7 fruit fly cellular contexts compared by ENCODE assay signal in genomic region chr2L:552432-552929, dm6.
A peak's percentile ranks its signal among the peaks of the same experiment; 100 is the strongest.
TF ChIP-seq lines count a peak whose summit lies in the region.

Ets21C (minus strand) TSS chr2L:552923.

- no peak for TF ChIP-seq CTCF in whole organism, embryonic (GFP tag; optimal IDR thresholded peaks at IDR 0.05; lab: Kevin White, UChicago)

TF ChIP-seq in Kc167, 6 proteins besides CTCF, POLR2A, EP300 and RAD21:
- TF ChIP-seq insv (optimal IDR thresholded peaks at IDR 0.05; lab: Kevin White, UChicago) (peak; percentile 21), psq (optimal IDR thresholded peaks at IDR 0.05; lab: Kevin White, UChicago) (no peak)
TF ChIP-seq in Kc167: peak in this region for 1.

TF ChIP-seq in whole organism, 6 proteins besides CTCF, POLR2A, EP300 and RAD21:
- TF ChIP-seq psq (optimal IDR thresholded peaks at IDR 0.05; lab: Kevin White, UChicago) (no peak), Dll (optimal IDR thresholded peaks at IDR 0.05; lab: Kevin White, UChicago) (peak; percentile 83)

TF ChIP-seq in whole organism, adult, 20 proteins besides CTCF, POLR2A, EP300 and RAD21 (continues in another document):
- TF ChIP-seq CG33017 (tag; optimal IDR thresholded peaks at IDR 0.05; lab: Kevin White, UChicago) = peak; percentile 12
- no peak for TF ChIP-seq CG1620 (GFP tag; optimal IDR thresholded peaks at IDR 0.05; lab: Kevin White, UChicago)
- peak; percentile 56 for TF ChIP-seq CG11617 (GFP tag; optimal IDR thresholded peaks at IDR 0.05; lab: Kevin White, UChicago)
- no peak for TF ChIP-seq CG5204 (GFP tag; optimal IDR thresholded peaks at IDR 0.05; lab: Kevin White, UChicago)
- peak; percentile 5 for TF ChIP-seq CG7045 (GFP tag; optimal IDR thresholded peaks at IDR 0.05; lab: Kevin White, UChicago)
- TF ChIP-seq pad (GFP tag; optimal IDR thresholded peaks at IDR 0.05; lab: Kevin White, UChicago) = peak; percentile 89
- TF ChIP-seq CG12768 (GFP tag; optimal IDR thresholded peaks at IDR 0.05; lab: Kevin White, UChicago) = peak; percentile 72
- peak; percentile 96 for TF ChIP-seq cic (GFP tag; optimal IDR thresholded peaks at IDR 0.05; lab: Kevin White, UChicago)
- no peak for TF ChIP-seq ovo (GFP tag; optimal IDR thresholded peaks at IDR 0.05; lab: Kevin White, UChicago)
- no peak for TF ChIP-seq cnc (optimal IDR thresholded peaks at IDR 0.05; lab: Kevin White, UChicago)
- no peak for TF ChIP-seq bab1 (GFP tag; optimal IDR thresholded peaks at IDR 0.05; lab: Kevin White, UChicago)
- peak; percentile 24 for TF ChIP-seq CG7101 (tag; optimal IDR thresholded peaks at IDR 0.05; lab: Kevin White, UChicago)
- TF ChIP-seq Hr96 (GFP tag; optimal IDR thresholded peaks at IDR 0.05; lab: Kevin White, UChicago) = no peak
- no peak for TF ChIP-seq Crg-1 (GFP tag; optimal IDR thresholded peaks at IDR 0.05; lab: Kevin White, UChicago)
- no peak for TF ChIP-seq CG14711 (tag; optimal IDR thresholded peaks at IDR 0.05; lab: Kevin White, UChicago)
- peak; percentile 19 for TF ChIP-seq tj (GFP tag; optimal IDR thresholded peaks at IDR 0.05; lab: Kevin White, UChicago)
- TF ChIP-seq Mnt (GFP tag; optimal IDR thresholded peaks at IDR 0.05; lab: Kevin White, UChicago) = peak; percentile 55
- no peak for TF ChIP-seq Clk (GFP tag; optimal IDR thresholded peaks at IDR 0.05; lab: Kevin White, UChicago)

TF ChIP-seq in whole organism, embryonic, 481 proteins besides CTCF, POLR2A, EP300 and RAD21 (continues in another document):
- TF ChIP-seq Dbx (GFP tag; IDR thresholded peaks at IDR 0.05; lab: Robert Waterston, UW) (peak; percentile 38; the same call in 1 of the 3 replicates), exex (tag; optimal IDR thresholded peaks at IDR 0.05; lab: Kevin White, UChicago) (peak; percentile 34), CG14050 (GFP tag; IDR thresholded peaks at IDR 0.05; lab: Robert Waterston, UW) (no peak), Scr (GFP tag; IDR thresholded peaks at IDR 0.05; lab: Robert Waterston, UW; ENCODE audit: partially characterized antibody) (0 out of 2 replicates have a peak, but pooled peaks have one; percentile 22), YL-1 (GFP tag; optimal IDR thresholded peaks at IDR 0.05; lab: Kevin White, UChicago) (no peak), wdn (GFP tag; IDR thresholded peaks at IDR 0.05; lab: Robert Waterston, UW) (0 out of 2 replicates have a peak, but pooled peaks have one; percentile 11), CG13894 (tag; optimal IDR thresholded peaks at IDR 0.05; lab: Kevin White, UChicago) (peak; percentile 32), Fer1 (GFP tag; optimal IDR thresholded peaks at IDR 0.05; lab: Kevin White, UChicago) (peak; percentile 70), unc-4 (GFP tag; IDR thresholded peaks at IDR 0.05; lab: Robert Waterston, UW; ENCODE audit: partially characterized antibody) (peak; percentile 46; the same call in 1 of the 2 replicates), CG12769 (tag; optimal IDR thresholded peaks at IDR 0.05; lab: Kevin White, UChicago) (peak; percentile 93), HLH54F (GFP tag; optimal IDR thresholded peaks at IDR 0.05; lab: Kevin White, UChicago) (no peak), CG9215 (GFP tag; IDR thresholded peaks at IDR 0.05; lab: Robert Waterston, UW) (no peak), CG17385 (GFP tag; optimal IDR thresholded peaks at IDR 0.05; lab: Kevin White, UChicago) (peak; percentile 7), cwo (GFP tag; optimal IDR thresholded peaks at IDR 0.05; lab: Kevin White, UChicago) (peak; percentile 37), oc (tag; optimal IDR thresholded peaks at IDR 0.05; lab: Kevin White, UChicago) (peak; percentile 22), Dll (GFP tag; IDR thresholded peaks at IDR 0.05; lab: Robert Waterston, UW; ENCODE audit: partially characterized antibody) (0 out of 4 replicates have a peak, but pooled peaks have one; percentile 42)

TF ChIP-seq in whole organism, prepupa, 60 proteins besides CTCF, POLR2A, EP300 and RAD21 (continues in another document):
- TF ChIP-seq ss (GFP tag; optimal IDR thresholded peaks at IDR 0.05; lab: Kevin White, UChicago) (peak; percentile 45 to 59), CG11294 (GFP tag; IDR thresholded peaks at IDR 0.05; lab: Robert Waterston, UW) (no peak), Sox15 (GFP tag; optimal IDR thresholded peaks at IDR 0.05; lab: Kevin White, UChicago) (no peak), dsx (GFP tag; optimal IDR thresholded peaks at IDR 0.05; lab: Kevin White, UChicago; ENCODE audit: poor library complexity, severe bottlenecking) (peak; percentile 19), CG8319 (GFP tag; optimal IDR thresholded peaks at IDR 0.05; lab: Kevin White, UChicago) (no peak), CG7368 (GFP tag; optimal IDR thresholded peaks at IDR 0.05; lab: Kevin White, UChicago) (no peak), vri (GFP tag; optimal IDR thresholded peaks at IDR 0.05; lab: Kevin White, UChicago) (no peak), Eip78C (GFP tag; lab: Kevin White, UChicago) (peak; percentile 82), CG32006 (GFP tag; optimal IDR thresholded peaks at IDR 0.05; lab: Kevin White, UChicago) (no peak), acj6 (GFP tag; optimal IDR thresholded peaks at IDR 0.05; lab: Kevin White, UChicago) (no peak), fd59A (GFP tag; optimal IDR thresholded peaks at IDR 0.05; lab: Kevin White, UChicago) (no peak), CG9139 (GFP tag; optimal IDR thresholded peaks at IDR 0.05; lab: Kevin White, UChicago) (peak; percentile 64), CG4318 (GFP tag; optimal IDR thresholded peaks at IDR 0.05; lab: Kevin White, UChicago) (no peak), cyc (GFP tag; optimal IDR thresholded peaks at IDR 0.05; lab: Kevin White, UChicago) (no peak), CG3032 (tag; optimal IDR thresholded peaks at IDR 0.05; lab: Kevin White, UChicago) (no peak), CG8632 (GFP tag; optimal IDR thresholded peaks at IDR 0.05; lab: Kevin White, UChicago) (no peak), CG11762 (GFP tag; optimal IDR thresholded peaks at IDR 0.05; lab: Kevin White, UChicago; ENCODE audit: insufficient read depth) (no peak), Ets21C (GFP tag; optimal IDR thresholded peaks at IDR 0.05; lab: Kevin White, UChicago) (no peak), CG34406 (GFP tag; optimal IDR thresholded peaks at IDR 0.05; lab: Kevin White, UChicago) (no peak)

TF ChIP-seq in whole organism, pupa, 21 proteins besides CTCF, POLR2A, EP300 and RAD21:
- TF ChIP-seq CG13204 (GFP tag; optimal IDR thresholded peaks at IDR 0.05; lab: Kevin White, UChicago) = peak; percentile 81
- TF ChIP-seq Pif1B (GFP tag; optimal IDR thresholded peaks at IDR 0.05; lab: Kevin White, UChicago) = peak; percentile 22
- peak; percentile 14 for TF ChIP-seq CG8159 (tag; optimal IDR thresholded peaks at IDR 0.05; lab: Kevin White, UChicago)
- peak; percentile 69 for TF ChIP-seq CG12605 (GFP tag; IDR thresholded peaks at IDR 0.05; lab: Robert Waterston, UW)
- peak; percentile 79 for TF ChIP-seq CG4496 (GFP tag; IDR thresholded peaks at IDR 0.05; lab: Robert Waterston, UW)
- peak; percentile 79 for TF ChIP-seq Ets98B (GFP tag; IDR thresholded peaks at IDR 0.05; lab: Robert Waterston, UW)
- peak; percentile 13 for TF ChIP-seq CG8301 (tag; optimal IDR thresholded peaks at IDR 0.05; lab: Kevin White, UChicago)
- no peak for TF ChIP-seq Pif1A (GFP tag; optimal IDR thresholded peaks at IDR 0.05; lab: Kevin White, UChicago)
- peak; percentile 64; the same call in 2 of the 3 replicates for TF ChIP-seq fd96Ca (GFP tag; IDR thresholded peaks at IDR 0.05; lab: Robert Waterston, UW)
- peak; percentile 57 for TF ChIP-seq gl (tag; optimal IDR thresholded peaks at IDR 0.05; lab: Kevin White, UChicago)
- TF ChIP-seq CG32121 (GFP tag; IDR thresholded peaks at IDR 0.05; lab: Robert Waterston, UW) = peak; percentile 70
- no peak for TF ChIP-seq CG34367 (tag; optimal IDR thresholded peaks at IDR 0.05; lab: Kevin White, UChicago)
- peak; percentile 79 for TF ChIP-seq EcR (GFP tag; optimal IDR thresholded peaks at IDR 0.05; lab: Kevin White, UChicago)
- TF ChIP-seq Snoo (tag; optimal IDR thresholded peaks at IDR 0.05; lab: Kevin White, UChicago) = peak; percentile 30
- TF ChIP-seq CG9948 (tag; optimal IDR thresholded peaks at IDR 0.05; lab: Kevin White, UChicago) = no peak

TF ChIP-seq in whole organism, wandering third instar larva, 38 proteins besides CTCF, POLR2A, EP300 and RAD21:
- TF ChIP-seq Rel (GFP tag; optimal IDR thresholded peaks at IDR 0.05; lab: Kevin White, UChicago) (peak; percentile 27), Rel (tag; optimal IDR thresholded peaks at IDR 0.05; lab: Kevin White, UChicago) (peak; percentile 74), Sp1 (GFP tag; optimal IDR thresholded peaks at IDR 0.05; lab: Kevin White, UChicago) (peak; percentile 26), Dfd (GFP tag; optimal IDR thresholded peaks at IDR 0.05; lab: Kevin White, UChicago) (no peak), dl (GFP tag; optimal IDR thresholded peaks at IDR 0.05; lab: Kevin White, UChicago; ENCODE audit: insufficient read depth in 1 of 2, partially characterized antibody in 2 of 2) (peak; percentile 35 to 39), rgr (GFP tag; optimal IDR thresholded peaks at IDR 0.05; lab: Kevin White, UChicago) (peak; percentile 2), Hr83 (GFP tag; optimal IDR thresholded peaks at IDR 0.05; lab: Kevin White, UChicago; ENCODE audit: poor library complexity, severe bottlenecking) (peak; percentile 61), Abd-B (GFP tag; optimal IDR thresholded peaks at IDR 0.05; lab: Kevin White, UChicago) (no peak), Jra (GFP tag; optimal IDR thresholded peaks at IDR 0.05; lab: Kevin White, UChicago) (peak; percentile 91), ey (GFP tag; optimal IDR thresholded peaks at IDR 0.05; lab: Kevin White, UChicago) (no peak), sv (GFP tag; optimal IDR thresholded peaks at IDR 0.05; lab: Kevin White, UChicago) (no peak), OdsH (GFP tag; optimal IDR thresholded peaks at IDR 0.05; lab: Kevin White, UChicago) (peak; percentile 43), h (GFP tag; optimal IDR thresholded peaks at IDR 0.05; lab: Kevin White, UChicago) (peak; percentile 51), sage (GFP tag; optimal IDR thresholded peaks at IDR 0.05; lab: Kevin White, UChicago) (no peak), Dif (GFP tag; optimal IDR thresholded peaks at IDR 0.05; lab: Kevin White, UChicago; ENCODE audit: partially characterized antibody) (peak; percentile 69), woc (GFP tag; optimal IDR thresholded peaks at IDR 0.05; lab: Kevin White, UChicago) (no peak)
TF ChIP-seq in whole organism, wandering third instar larva: peak in this region for 9.
